Fruit fly (Drosophila melanogaster) whole organism, embryonic: ENCODE results near the gene Syx1A.

Experiments
- CG31388 ChIP-seq: fragments of 200-800 bp; sonication (Bioruptor generic); optimal IDR thresholded peaks from 2 replicates; lab custom pipeline; 2016; ENCODE audit warnings: missing biosample characterization, missing genetic modification characterization
- CG9437 ChIP-seq: fragments of 200-800 bp; sonication (Bioruptor generic); optimal IDR thresholded peaks from 2 replicates; lab custom pipeline; 2018; ENCODE audit warnings: missing biosample characterization, mild to moderate bottlenecking, missing genetic modification characterization
- Sox102F ChIP-seq: fragments of 200-800 bp; sonication (Bioruptor generic); optimal IDR thresholded peaks from 2 replicates; lab custom pipeline; 2018; ENCODE audit warnings: missing biosample characterization, mild to moderate bottlenecking, missing genetic modification characterization, moderate library complexity
- inv ChIP-seq: fragments of 200-800 bp; sonication (Bioruptor generic); IDR thresholded peaks from 2 replicates; pipeline ENCODE4 v1.3.6; 2022; ENCODE audit warnings: missing biosample characterization, missing genetic modification characterization; ENCODE audit not compliant: partially characterized antibody
- repo ChIP-seq: fragments of 200-800 bp; sonication (Bioruptor generic); optimal IDR thresholded peaks from 2 replicates; lab custom pipeline; 2016; ENCODE audit warnings: missing biosample characterization, missing genetic modification characterization
- trem ChIP-seq: fragments of 200-800 bp; optimal IDR thresholded peaks from 3 replicates; lab custom pipeline; 2019; ENCODE audit warnings: missing biosample characterization, mild to moderate bottlenecking, missing genetic modification characterization, moderate library complexity
- zfh1 ChIP-seq: fragments of 200-800 bp; sonication (Bioruptor generic); IDR thresholded peaks from 3 replicates; pipeline ENCODE4 v1.3.6; 2022; ENCODE audit warnings: missing biosample characterization, missing genetic modification characterization

- TF ChIP-seq repo (GFP tag; lab: Kevin White, UChicago) (no peak), inv (GFP tag; lab: Robert Waterston, UW) (peak; percentile 100), CG31388 (GFP tag; lab: Kevin White, UChicago) (no peak), trem (peak; percentile 88), Sox102F (GFP tag; lab: Kevin White, UChicago) (no peak), CG9437 (no peak), zfh1 (GFP tag; lab: Robert Waterston, UW) (no peak)
Observed at dm6 chr3R:24058041-24058440, 47.5 kb downstream of the Syx1A start, which contains the start of gene SMC1.
